Fruit fly (Drosophila melanogaster): Measurements from ENCODE around the gene CG31223.

Gene CG31223

dm6 chr3R:20826929-20827328 lies 4.0 kb upstream of the CG31223 start:
- TF ChIP-seq CG11294 (GFP tag; IDR thresholded peaks at IDR 0.05): no peak
- peak; percentile 73 for TF ChIP-seq fkh (GFP tag; optimal IDR thresholded peaks at IDR 0.05)

- peak; percentile 96 for TF ChIP-seq svp (GFP tag)
- no peak for TF ChIP-seq CG1621 (tag; optimal IDR thresholded peaks at IDR 0.05)
- no peak for TF ChIP-seq esn (GFP tag; optimal IDR thresholded peaks at IDR 0.05)
- TF ChIP-seq Eip78C (GFP tag): peak; percentile 8
- peak; percentile 99 for TF ChIP-seq vri (GFP tag; optimal IDR thresholded peaks at IDR 0.05)
- TF ChIP-seq Smox (GFP tag; optimal IDR thresholded peaks at IDR 0.05): no peak
- no peak for TF ChIP-seq CG7368 (GFP tag; optimal IDR thresholded peaks at IDR 0.05)
- no peak for TF ChIP-seq Ets21C (GFP tag; optimal IDR thresholded peaks at IDR 0.05)
- TF ChIP-seq net (GFP tag; optimal IDR thresholded peaks at IDR 0.05): no peak
- no peak for TF ChIP-seq achi (GFP tag; optimal IDR thresholded peaks at IDR 0.05)
- TF ChIP-seq CG3919 (GFP tag; optimal IDR thresholded peaks at IDR 0.05): no peak
- TF ChIP-seq CG6163 (GFP tag; IDR thresholded peaks at IDR 0.05): peak; percentile 17; the same call in 1 of the 3 replicates
- TF ChIP-seq OdsH (GFP tag; optimal IDR thresholded peaks at IDR 0.05): no peak
- no peak for TF ChIP-seq topi (GFP tag; optimal IDR thresholded peaks at IDR 0.05)
- peak; percentile 63 for TF ChIP-seq fkh (GFP tag; optimal IDR thresholded peaks at IDR 0.05)
- peak; percentile 91 for TF ChIP-seq dsx (GFP tag; optimal IDR thresholded peaks at IDR 0.05; ENCODE audit: poor library complexity, severe bottlenecking)
- peak in 1 of 2 experiments; percentile 55 for TF ChIP-seq ss (GFP tag; optimal IDR thresholded peaks at IDR 0.05)
- TF ChIP-seq CG34406 (GFP tag; optimal IDR thresholded peaks at IDR 0.05): no peak
- TF ChIP-seq eg (GFP tag; IDR thresholded peaks at IDR 0.05): 0 out of 3 replicates have a peak, but pooled peaks have one; percentile 25
- no peak for TF ChIP-seq Blimp-1 (GFP tag; optimal IDR thresholded peaks at IDR 0.05)
- peak; percentile 6 for TF ChIP-seq lz (GFP tag; optimal IDR thresholded peaks at IDR 0.05)
Measured at dm6 chr3R:20828520-20829415, 2.2 kb upstream of the CG31223 start.

- TF ChIP-seq Eip78C (GFP tag) (peak; percentile 55), achi (GFP tag; optimal IDR thresholded peaks at IDR 0.05) (peak; percentile 19), Hr39 (GFP tag; optimal IDR thresholded peaks at IDR 0.05) (no peak), CG8632 (GFP tag; optimal IDR thresholded peaks at IDR 0.05) (peak; percentile 38), fkh (GFP tag; optimal IDR thresholded peaks at IDR 0.05) (peak; percentile 80), CG10631 (GFP tag; optimal IDR thresholded peaks at IDR 0.05) (peak; percentile 44), dsx (GFP tag; optimal IDR thresholded peaks at IDR 0.05; ENCODE audit: poor library complexity, severe bottlenecking) (peak; percentile 86), Blimp-1 (GFP tag; optimal IDR thresholded peaks at IDR 0.05) (peak; percentile 3), CG6276 (GFP tag; optimal IDR thresholded peaks at IDR 0.05) (peak; percentile 29), acj6 (GFP tag; optimal IDR thresholded peaks at IDR 0.05) (peak; percentile 16), OdsH (GFP tag; optimal IDR thresholded peaks at IDR 0.05) (peak; percentile 28), svp (GFP tag) (peak; percentile 73), Met (GFP tag; optimal IDR thresholded peaks at IDR 0.05) (peak; percentile 5), Sox14 (GFP tag; optimal IDR thresholded peaks at IDR 0.05) (peak; percentile 15), CG32006 (GFP tag; optimal IDR thresholded peaks at IDR 0.05) (peak; percentile 69), cyc (GFP tag; optimal IDR thresholded peaks at IDR 0.05) (peak; percentile 3), lz (GFP tag; optimal IDR thresholded peaks at IDR 0.05) (no peak), Sox102F (GFP tag; optimal IDR thresholded peaks at IDR 0.05) (no peak), Ets21C (GFP tag; optimal IDR thresholded peaks at IDR 0.05) (no peak), CG1621 (tag; optimal IDR thresholded peaks at IDR 0.05) (peak; percentile 9), esn (GFP tag; optimal IDR thresholded peaks at IDR 0.05) (no peak), salr (GFP tag; optimal IDR thresholded peaks at IDR 0.05) (peak in 1 of 2 experiments; percentile 66), vri (GFP tag; optimal IDR thresholded peaks at IDR 0.05) (peak; percentile 86), topi (GFP tag; optimal IDR thresholded peaks at IDR 0.05) (no peak), Lpt (GFP tag; optimal IDR thresholded peaks at IDR 0.05) (peak; percentile 14), CG6792 (GFP tag; optimal IDR thresholded peaks at IDR 0.05) (no peak), CG34406 (GFP tag; optimal IDR thresholded peaks at IDR 0.05) (peak; percentile 15), eg (GFP tag; IDR thresholded peaks at IDR 0.05) (peak; percentile 38; the same call in 1 of the 3 replicates)
Measured at dm6 chr3R:20829416-20830131, 1.4 kb upstream of the CG31223 start.
